Fruit fly (Drosophila melanogaster) whole organism, prepupa: ENCODE results near the gene Cpr78E.

Experiments used
- CG11294 ChIP-seq: fragments of 200-800 bp; sonication (Bioruptor generic); IDR thresholded peaks from 2 replicates; pipeline ENCODE4 v1.3.6; 2022; ENCODE audit warnings: missing biosample characterization, missing genetic modification characterization
- CG6854 ChIP-seq: fragments of 200-800 bp; sonication (Bioruptor generic); optimal IDR thresholded peaks from 2 replicates; lab custom pipeline; 2017; ENCODE audit warnings: missing biosample characterization, mild to moderate bottlenecking, missing genetic modification characterization
- CG8119 ChIP-seq: fragments of 200-800 bp; sonication (Bioruptor generic); IDR thresholded peaks from 3 replicates; pipeline ENCODE4 v1.3.6; 2022; ENCODE audit warnings: missing biosample characterization, missing genetic modification characterization
- Ets21C ChIP-seq: fragments of 200-800 bp; sonication (Bioruptor generic); optimal IDR thresholded peaks from 3 replicates; lab custom pipeline; 2016; ENCODE audit warnings: missing biosample characterization, missing genetic modification characterization
- Hr39 ChIP-seq: fragments of 200-800 bp; sonication (Bioruptor generic); optimal IDR thresholded peaks from 2 replicates; lab custom pipeline; 2016; ENCODE audit warnings: missing biosample characterization, missing genetic modification characterization
- Lpt ChIP-seq: fragments of 200-800 bp; sonication (Bioruptor generic); optimal IDR thresholded peaks from 3 replicates; lab custom pipeline; 2016; ENCODE audit warnings: missing biosample characterization, missing genetic modification characterization
- OdsH ChIP-seq: fragments of 200-800 bp; sonication (Bioruptor generic); optimal IDR thresholded peaks from 3 replicates; lab custom pipeline; 2016; ENCODE audit warnings: missing biosample characterization, missing genetic modification characterization
- Sox14 ChIP-seq: fragments of 200-800 bp; sonication (Bioruptor generic); optimal IDR thresholded peaks from 3 replicates; lab custom pipeline; 2016; ENCODE audit warnings: missing biosample characterization, missing genetic modification characterization
- achi ChIP-seq: fragments of 200-800 bp; sonication (Bioruptor generic); optimal IDR thresholded peaks from 3 replicates; lab custom pipeline; 2016; ENCODE audit warnings: missing biosample characterization, missing genetic modification characterization

- TF ChIP-seq Hr39 (GFP tag; lab: Kevin White, UChicago): peak; percentile 11
- TF ChIP-seq OdsH (GFP tag; lab: Kevin White, UChicago): peak; percentile 79
- TF ChIP-seq Sox14 (GFP tag; lab: Kevin White, UChicago): peak; percentile 47
- TF ChIP-seq CG6854: no peak
- no peak; the same call in 1 of the 2 replicates for TF ChIP-seq CG11294 (GFP tag; lab: Robert Waterston, UW)
- TF ChIP-seq CG8119: no peak; the same call in none of the 3 replicates
- no peak for TF ChIP-seq Ets21C
- peak; percentile 58 for TF ChIP-seq Lpt (GFP tag; lab: Kevin White, UChicago)
- peak; percentile 74 for TF ChIP-seq achi (GFP tag; lab: Kevin White, UChicago)
Observed at dm6 chr3L:21685753-21686152, 19.0 kb upstream of the Cpr78E start.
